Fruit fly (Drosophila melanogaster) whole organism, pupa: Measurements from ENCODE around the gene sra.

Experiments
- CG10348 ChIP-seq: fragments of 200-800 bp; sonication (Bioruptor generic); IDR thresholded peaks from 2 replicates; pipeline ENCODE4 v1.3.6; 2022; ENCODE audit warnings: missing biosample characterization, missing genetic modification characterization
- CG12605 ChIP-seq: fragments of 200-800 bp; sonication (Bioruptor generic); IDR thresholded peaks from 2 replicates; pipeline ENCODE4 v1.3.6; 2022; ENCODE audit warnings: missing biosample characterization, missing genetic modification characterization
- CG13204 ChIP-seq: fragments of 200-800 bp; sonication (Bioruptor generic); optimal IDR thresholded peaks from 2 replicates; lab custom pipeline; 2018; ENCODE audit warnings: missing biosample characterization, mild to moderate bottlenecking, missing genetic modification characterization, moderate library complexity
- CG14655 ChIP-seq: fragments of 200-800 bp; sonication (Bioruptor generic); optimal IDR thresholded peaks from 3 replicates; lab custom pipeline; 2017; ENCODE audit warnings: mild to moderate bottlenecking, missing biosample characterization, missing genetic modification reagents, missing genetic modification characterization
- CG15710 ChIP-seq: fragments of 200-800 bp; sonication (Bioruptor generic); optimal IDR thresholded peaks from 2 replicates; lab custom pipeline; 2018; ENCODE audit warnings: missing biosample characterization, mild to moderate bottlenecking, missing genetic modification characterization, moderate library complexity
- CG17806 ChIP-seq: fragments of 200-800 bp; sonication (Bioruptor generic); optimal IDR thresholded peaks from 2 replicates; lab custom pipeline; 2018; ENCODE audit warnings: missing biosample characterization, mild to moderate bottlenecking, missing genetic modification characterization, moderate library complexity
- CG32121 ChIP-seq: fragments of 200-800 bp; sonication (Bioruptor generic); IDR thresholded peaks from 2 replicates; pipeline ENCODE4 v1.3.6; 2022; ENCODE audit warnings: missing biosample characterization, missing genetic modification characterization
- CG34367 ChIP-seq: fragments of 200-800 bp; sonication (Bioruptor generic); optimal IDR thresholded peaks from 2 replicates; lab custom pipeline; 2018; ENCODE audit warnings: missing biosample characterization, mild to moderate bottlenecking, missing genetic modification characterization
- CG4496 ChIP-seq: fragments of 200-800 bp; sonication (Bioruptor generic); IDR thresholded peaks from 3 replicates; pipeline ENCODE4 v1.3.6; 2022; ENCODE audit warnings: missing biosample characterization, missing genetic modification characterization
- CG8159 ChIP-seq: fragments of 200-800 bp; sonication (Bioruptor generic); optimal IDR thresholded peaks from 3 replicates; lab custom pipeline; 2018; ENCODE audit warnings: missing biosample characterization, mild to moderate bottlenecking, missing genetic modification characterization, moderate library complexity
- CG8301 ChIP-seq: fragments of 200-800 bp; sonication (Bioruptor generic); optimal IDR thresholded peaks from 2 replicates; lab custom pipeline; 2018; ENCODE audit warnings: missing biosample characterization, mild to moderate bottlenecking, missing genetic modification characterization
- CG9948 ChIP-seq: fragments of 200-800 bp; sonication (Bioruptor generic); optimal IDR thresholded peaks from 2 replicates; lab custom pipeline; 2018; ENCODE audit warnings: missing biosample characterization, mild to moderate bottlenecking, missing genetic modification characterization, moderate library complexity
- D1 ChIP-seq: fragments of 200-800 bp; sonication (Bioruptor generic); optimal IDR thresholded peaks from 2 replicates; lab custom pipeline; 2018; ENCODE audit warnings: missing biosample characterization, mild to moderate bottlenecking, missing genetic modification characterization, moderate library complexity
- EcR ChIP-seq: fragments of 200-800 bp; sonication (Bioruptor generic); optimal IDR thresholded peaks from 3 replicates; lab custom pipeline; 2019; ENCODE audit warnings: missing biosample characterization, missing genetic modification characterization, mild to moderate bottlenecking, moderate library complexity, missing genetic modification reagents
- Ets98B ChIP-seq: fragments of 200-800 bp; sonication (Bioruptor generic); IDR thresholded peaks from 2 replicates; pipeline ENCODE4 v1.3.6; 2022; ENCODE audit warnings: missing biosample characterization, missing genetic modification characterization
- Pif1A ChIP-seq: fragments of 200-800 bp; sonication (Bioruptor generic); optimal IDR thresholded peaks from 3 replicates; lab custom pipeline; 2016; ENCODE audit warnings: missing biosample characterization, missing genetic modification characterization
- Pif1B ChIP-seq: fragments of 200-800 bp; sonication (Bioruptor generic); optimal IDR thresholded peaks from 3 replicates; lab custom pipeline; 2016; ENCODE audit warnings: missing biosample characterization, missing genetic modification characterization
- Snoo ChIP-seq: fragments of 200-800 bp; sonication (Bioruptor generic); optimal IDR thresholded peaks from 3 replicates; lab custom pipeline; 2017; ENCODE audit warnings: missing biosample characterization, mild to moderate bottlenecking, missing genetic modification characterization, inconsistent platforms
- fd96Ca ChIP-seq: fragments of 200-800 bp; sonication (Bioruptor generic); IDR thresholded peaks from 3 replicates; pipeline ENCODE4 v1.3.6; 2022; ENCODE audit warnings: missing biosample characterization, missing genetic modification characterization
- gl ChIP-seq: fragments of 200-800 bp; sonication (Bioruptor generic); optimal IDR thresholded peaks from 2 replicates; lab custom pipeline; 2018; ENCODE audit warnings: missing biosample characterization, mild to moderate bottlenecking, missing genetic modification characterization
- rn ChIP-seq: fragments of 200-800 bp; sonication (Bioruptor generic); IDR thresholded peaks from 2 replicates; pipeline ENCODE4 v1.3.6; 2022; ENCODE audit warnings: missing biosample characterization, missing genetic modification characterization

Gene sra

dm6 chr3R:16153356-16153905, 33.4 kb upstream of the sra start:
- TF ChIP-seq CG15710 (no peak), CG14655 (GFP tag; lab: Kevin White, UChicago) (no peak), CG10348 (no peak), Pif1B (GFP tag; lab: Kevin White, UChicago) (no peak), CG8301 (tag; lab: Kevin White, UChicago) (no peak), CG34367 (tag; lab: Kevin White, UChicago) (no peak), CG8159 (tag; lab: Kevin White, UChicago) (no peak), EcR (GFP tag; lab: Kevin White, UChicago) (no peak), CG12605 (no peak), fd96Ca (GFP tag; lab: Robert Waterston, UW) (no peak), gl (tag; lab: Kevin White, UChicago) (no peak), CG17806 (tag; lab: Kevin White, UChicago) (no peak), Ets98B (GFP tag; lab: Robert Waterston, UW) (no peak), CG9948 (tag; lab: Kevin White, UChicago) (no peak), CG32121 (GFP tag; lab: Robert Waterston, UW) (no peak)

DNA sequence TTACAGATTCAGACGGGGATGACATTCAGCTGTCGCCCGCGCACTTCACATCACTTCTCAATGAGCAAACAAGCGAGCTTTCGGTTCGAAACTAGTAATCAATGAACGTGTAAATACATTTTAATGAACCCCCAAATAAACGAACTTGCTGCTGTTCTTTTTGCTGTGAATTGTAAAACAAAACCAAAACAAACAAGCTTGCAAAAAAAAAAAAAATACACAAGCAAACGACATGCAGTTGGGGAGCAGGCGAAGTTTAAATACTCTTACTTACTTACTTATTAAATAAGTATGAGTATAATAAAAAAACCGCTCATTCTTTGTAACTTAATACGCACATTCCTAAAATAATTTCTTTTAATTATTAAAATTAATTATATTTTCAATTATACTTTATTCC, 32.5 kb upstream of the sra start:
- TF ChIP-seq CG14655 (GFP tag; lab: Kevin White, UChicago) = no peak
- peak; percentile 84 for TF ChIP-seq CG32121 (GFP tag; lab: Robert Waterston, UW)
- peak; percentile 70 for TF ChIP-seq Ets98B (GFP tag; lab: Robert Waterston, UW)
- TF ChIP-seq CG8301 (tag; lab: Kevin White, UChicago) = no peak
- no peak for TF ChIP-seq gl (tag; lab: Kevin White, UChicago)
- peak; percentile 67 for TF ChIP-seq Snoo (tag; lab: Kevin White, UChicago)
- TF ChIP-seq D1 (tag; lab: Kevin White, UChicago) = no peak
- TF ChIP-seq fd96Ca (GFP tag; lab: Robert Waterston, UW) = 0 out of 3 replicates have a peak, but pooled peaks have one; percentile 21
- TF ChIP-seq CG34367 (tag; lab: Kevin White, UChicago) = no peak
- TF ChIP-seq CG10348 = no peak
- TF ChIP-seq CG17806 (tag; lab: Kevin White, UChicago) = no peak
- no peak for TF ChIP-seq Pif1B (GFP tag; lab: Kevin White, UChicago)
- no peak for TF ChIP-seq CG13204
- TF ChIP-seq Pif1A (GFP tag; lab: Kevin White, UChicago) = peak; percentile 50
- TF ChIP-seq CG15710 = peak; percentile 34
- peak; percentile 80 for TF ChIP-seq CG12605
- peak; percentile 86 for TF ChIP-seq CG4496 (GFP tag; lab: Robert Waterston, UW)
- TF ChIP-seq CG9948 (tag; lab: Kevin White, UChicago) = no peak
- TF ChIP-seq EcR (GFP tag; lab: Kevin White, UChicago) = no peak
- TF ChIP-seq CG8159 (tag; lab: Kevin White, UChicago) = peak; percentile 15
- TF ChIP-seq rn = peak; percentile 61
- TF ChIP-seq, all 21 proteins: peak for 10

- TF ChIP-seq CG32121 (GFP tag; lab: Robert Waterston, UW) (no peak), Pif1B (GFP tag; lab: Kevin White, UChicago) (no peak), CG15710 (no peak), CG10348 (no peak), rn (no peak), Snoo (tag; lab: Kevin White, UChicago) (no peak), CG17806 (tag; lab: Kevin White, UChicago) (no peak)
These were observed 32.1 kb upstream of the sra start, which contains the start of gene CG6006 for dm6 chr3R:16154682-16155081. Gene CG6006 (plus strand): TSS chr3R:16154982.

- no peak for TF ChIP-seq gl (tag; lab: Kevin White, UChicago)
- TF ChIP-seq CG12605 = no peak
- no peak for TF ChIP-seq Snoo (tag; lab: Kevin White, UChicago)
- no peak for TF ChIP-seq fd96Ca (GFP tag; lab: Robert Waterston, UW)
- no peak for TF ChIP-seq rn
- no peak for TF ChIP-seq Pif1B (GFP tag; lab: Kevin White, UChicago)
- no peak for TF ChIP-seq CG17806 (tag; lab: Kevin White, UChicago)
- TF ChIP-seq CG15710 = no peak
- TF ChIP-seq CG8159 (tag; lab: Kevin White, UChicago) = no peak
- no peak for TF ChIP-seq CG10348
- TF ChIP-seq CG32121 (GFP tag; lab: Robert Waterston, UW) = no peak
- TF ChIP-seq EcR (GFP tag; lab: Kevin White, UChicago) = no peak
These were observed 30.8 kb upstream of the sra start for dm6 chr3R:16156032-16156431.

dm6 chr3R:16157564-16158242, 29.1 kb upstream of the sra start:
- TF ChIP-seq CG17806 (tag; lab: Kevin White, UChicago) (peak; percentile 57), CG14655 (GFP tag; lab: Kevin White, UChicago) (peak; percentile 74), CG8301 (tag; lab: Kevin White, UChicago) (peak; percentile 73), D1 (tag; lab: Kevin White, UChicago) (peak; percentile 52), CG4496 (GFP tag; lab: Robert Waterston, UW) (peak; percentile 50), CG34367 (tag; lab: Kevin White, UChicago) (peak; percentile 25), fd96Ca (GFP tag; lab: Robert Waterston, UW) (0 out of 3 replicates have a peak, but pooled peaks have one; percentile 48), rn (no peak), CG9948 (tag; lab: Kevin White, UChicago) (peak; percentile 54), Ets98B (GFP tag; lab: Robert Waterston, UW) (peak; percentile 17; the same call in 1 of the 2 replicates), CG13204 (peak; percentile 70), CG32121 (GFP tag; lab: Robert Waterston, UW) (peak; percentile 55; the same call in 1 of the 2 replicates), EcR (GFP tag; lab: Kevin White, UChicago) (no peak), Snoo (tag; lab: Kevin White, UChicago) (peak; percentile 63), Pif1B (GFP tag; lab: Kevin White, UChicago) (peak; percentile 51), gl (tag; lab: Kevin White, UChicago) (no peak), CG10348 (no peak), CG12605 (peak; percentile 59), CG8159 (tag; lab: Kevin White, UChicago) (peak; percentile 73), Pif1A (GFP tag; lab: Kevin White, UChicago) (peak; percentile 67), CG15710 (peak; percentile 65)
